Worm (Caenorhabditis elegans): ENCODE results near the gene acer-1.

- TF ChIP-seq nhr-11 (tag; optimal IDR thresholded peaks at IDR 0.05) (no peak), dpl-1 (GFP tag; optimal IDR thresholded peaks at IDR 0.05) (no peak), daf-16 (GFP tag; optimal IDR thresholded peaks at IDR 0.05) (no peak), daf-16 (tag; optimal IDR thresholded peaks at IDR 0.05) (no peak)
Observed at ce11 chrII:6936528-6936927, 46.3 kb upstream of the acer-1 start.

All from whole organism, L4 larva.